Fruit fly (Drosophila melanogaster): ENCODE results near the gene CG14022.

DNA sequence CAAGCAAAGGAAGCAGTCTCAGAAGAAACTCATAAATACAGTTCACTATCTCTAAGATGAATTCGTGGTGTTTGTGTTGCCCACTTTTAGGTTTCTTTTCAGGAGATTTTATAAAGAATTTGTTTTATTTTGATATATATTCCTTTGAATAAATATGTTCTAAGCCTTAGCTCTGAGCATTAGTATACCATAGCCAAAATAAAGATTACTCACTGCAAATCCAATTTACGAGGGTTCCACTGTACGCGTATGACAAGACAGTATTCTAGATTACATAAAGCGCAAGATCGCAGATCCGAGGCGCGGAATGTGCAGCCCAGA lies 36.1 kb downstream of the CG14022 start:
- TF ChIP-seq usp (GFP tag; optimal IDR thresholded peaks at IDR 0.05) (no peak), psq (optimal IDR thresholded peaks at IDR 0.05) (no peak), CG8478 (optimal IDR thresholded peaks at IDR 0.05) (no peak), Dll (optimal IDR thresholded peaks at IDR 0.05) (no peak), EcR (GFP tag; optimal IDR thresholded peaks at IDR 0.05) (no peak)

All from whole organism.